Worm (Caenorhabditis elegans) whole organism, L3 larva: ENCODE results near the gene hmg-1.1.

Experiments used
- R02D3.7 ChIP-seq: fragments of 150-350 bp; optimal IDR thresholded peaks from 2 replicates; lab custom pipeline; 2014; ENCODE audit warnings: missing biosample characterization, missing genetic modification characterization
- ZK546.5 ChIP-seq: sonication (generic microtip); optimal IDR thresholded peaks from 2 replicates; lab custom pipeline; 2017; ENCODE audit warnings: missing biosample characterization, missing genetic modification characterization
- aly-2 ChIP-seq: fragments of 150-350 bp; optimal IDR thresholded peaks from 2 replicates; lab custom pipeline; 2014; ENCODE audit warnings: missing biosample characterization, missing genetic modification characterization
- ama-1 ChIP-seq: fragments of 150-350 bp; optimal IDR thresholded peaks from 2 replicates; lab custom pipeline; 2018
- ceh-16 ChIP-seq: sonication (generic microtip); optimal IDR thresholded peaks from 2 replicates; lab custom pipeline; 2017; ENCODE audit warnings: missing biosample characterization, missing genetic modification characterization
- ceh-9 ChIP-seq: sonication (generic microtip); optimal IDR thresholded peaks from 2 replicates; lab custom pipeline; 2018; ENCODE audit warnings: missing biosample characterization, missing genetic modification characterization
- daf-12 ChIP-seq: fragments of 150-350 bp; optimal IDR thresholded peaks from 2 replicates; lab custom pipeline; 2014; ENCODE audit warnings: missing biosample characterization, missing genetic modification reagents, missing genetic modification characterization
- egl-5 ChIP-seq: fragments of 150-350 bp; optimal IDR thresholded peaks from 2 replicates; lab custom pipeline; 2017; ENCODE audit warnings: missing biosample characterization, missing genetic modification reagents, missing genetic modification characterization, inconsistent platforms
- elt-1 ChIP-seq: fragments of 150-350 bp; optimal IDR thresholded peaks from 2 replicates; lab custom pipeline; 2014; ENCODE audit warnings: missing biosample characterization, missing genetic modification characterization
- elt-2 ChIP-seq: sonication (generic microtip); optimal IDR thresholded peaks from 2 replicates; lab custom pipeline; 2016; ENCODE audit warnings: missing genetic modification reagents, mild to moderate bottlenecking, missing genetic modification characterization, missing compliant biosample characterization
- elt-3 ChIP-seq, 3 experiments: fragments of 150-350 bp in 1 of 3; sonication (generic microtip) in 2 of 3; optimal IDR thresholded peaks; 2 replicates in 2 of 3; 4 replicates in 1 of 3; lab custom pipeline; 2014 to 2017; ENCODE audit warnings: missing biosample characterization in 3 of 3, missing genetic modification characterization in 3 of 3
- eor-1 ChIP-seq, 2 experiments: fragments of 150-350 bp; optimal IDR thresholded peaks; 2 replicates each; lab custom pipeline; 2014 to 2018; ENCODE audit warnings: missing biosample characterization in 2 of 2, missing genetic modification characterization in 2 of 2
- fkh-10 ChIP-seq: sonication (generic microtip); optimal IDR thresholded peaks from 2 replicates; lab custom pipeline; 2017; ENCODE audit warnings: missing biosample characterization, missing genetic modification reagents, missing genetic modification characterization
- fkh-2 ChIP-seq: fragments of 150-350 bp; optimal IDR thresholded peaks from 2 replicates; lab custom pipeline; 2014; ENCODE audit warnings: missing biosample characterization, missing genetic modification reagents, missing genetic modification characterization
- fos-1 ChIP-seq: fragments of 150-350 bp; optimal IDR thresholded peaks from 2 replicates; lab custom pipeline; 2014; ENCODE audit warnings: missing biosample characterization, missing genetic modification characterization
- hmg-11 ChIP-seq: sonication (generic microtip); optimal IDR thresholded peaks from 2 replicates; lab custom pipeline; 2016; ENCODE audit warnings: missing genetic modification characterization, missing compliant biosample characterization
- jun-1 ChIP-seq: fragments of 150-350 bp; optimal IDR thresholded peaks from 2 replicates; lab custom pipeline; 2014; ENCODE audit warnings: missing biosample characterization, missing genetic modification reagents, missing genetic modification characterization
- lin-15B ChIP-seq: fragments of 150-350 bp; optimal IDR thresholded peaks from 2 replicates; lab custom pipeline; 2014; ENCODE audit warnings: missing biosample characterization, missing genetic modification characterization
- lin-39 ChIP-seq: fragments of 150-350 bp; optimal IDR thresholded peaks from 2 replicates; lab custom pipeline; 2018; ENCODE audit warnings: missing biosample characterization, missing genetic modification reagents, missing genetic modification characterization
- mdl-1 ChIP-seq: fragments of 150-350 bp; optimal IDR thresholded peaks from 2 replicates; lab custom pipeline; 2014; ENCODE audit warnings: missing biosample characterization, missing genetic modification characterization
- mml-1 ChIP-seq: fragments of 150-350 bp; sonication (generic microtip); optimal IDR thresholded peaks from 3 replicates; lab custom pipeline; 2014; ENCODE audit warnings: missing biosample characterization, missing genetic modification characterization
- nfya-1 ChIP-seq: sonication (generic microtip); optimal IDR thresholded peaks from 2 replicates; lab custom pipeline; 2017; ENCODE audit warnings: missing genetic modification characterization, mild to moderate bottlenecking, missing compliant biosample characterization, antibody characterized with exemption, moderate library complexity; ENCODE audit not compliant: insufficient read depth
- nhr-11 ChIP-seq: fragments of 150-350 bp; optimal IDR thresholded peaks from 2 replicates; lab custom pipeline; 2014; ENCODE audit warnings: missing biosample characterization, missing genetic modification characterization
- nhr-12 ChIP-seq: fragments of 150-350 bp; optimal IDR thresholded peaks from 2 replicates; lab custom pipeline; 2014; ENCODE audit warnings: missing biosample characterization, missing genetic modification characterization
- nhr-23 ChIP-seq: fragments of 150-350 bp; optimal IDR thresholded peaks from 2 replicates; lab custom pipeline; 2014; ENCODE audit warnings: missing biosample characterization, missing genetic modification reagents, missing genetic modification characterization
- nhr-237 ChIP-seq: fragments of 150-350 bp; optimal IDR thresholded peaks from 2 replicates; lab custom pipeline; 2014; ENCODE audit warnings: missing biosample characterization, missing genetic modification characterization
- nhr-25 ChIP-seq: sonication (generic microtip); optimal IDR thresholded peaks from 2 replicates; lab custom pipeline; 2017; ENCODE audit warnings: missing biosample characterization, missing genetic modification characterization
- nhr-28 ChIP-seq: fragments of 150-350 bp; optimal IDR thresholded peaks from 2 replicates; lab custom pipeline; 2014; ENCODE audit warnings: missing biosample characterization, missing genetic modification characterization
- nhr-43 ChIP-seq: sonication (generic microtip); optimal IDR thresholded peaks from 2 replicates; lab custom pipeline; 2016; ENCODE audit warnings: mild to moderate bottlenecking, missing genetic modification characterization, missing compliant biosample characterization; ENCODE audit not compliant: poor library complexity, severe bottlenecking
- nhr-67 ChIP-seq: fragments of 150-350 bp; optimal IDR thresholded peaks from 2 replicates; lab custom pipeline; 2014; ENCODE audit warnings: missing biosample characterization, missing genetic modification characterization
- nhr-76 ChIP-seq: fragments of 150-350 bp; sonication (generic microtip); optimal IDR thresholded peaks from 5 replicates; lab custom pipeline; 2014; ENCODE audit warnings: missing biosample characterization, missing genetic modification characterization
- nhr-77 ChIP-seq: fragments of 150-350 bp; optimal IDR thresholded peaks from 2 replicates; lab custom pipeline; 2014; ENCODE audit warnings: missing biosample characterization, missing genetic modification characterization
- pha-4 ChIP-seq: fragments of 150-350 bp; optimal IDR thresholded peaks from 2 replicates; lab custom pipeline; 2014; ENCODE audit warnings: missing biosample characterization, missing genetic modification reagents, missing genetic modification characterization
- pqm-1 ChIP-seq: fragments of 150-350 bp; optimal IDR thresholded peaks from 2 replicates; lab custom pipeline; 2017; ENCODE audit warnings: missing biosample characterization, missing genetic modification characterization, inconsistent platforms
- sea-2 ChIP-seq: fragments of 150-350 bp; sonication (generic microtip); optimal IDR thresholded peaks from 4 replicates; lab custom pipeline; 2014; ENCODE audit warnings: missing biosample characterization, missing genetic modification reagents, missing genetic modification characterization
- skn-1 ChIP-seq: fragments of 150-350 bp; optimal IDR thresholded peaks from 2 replicates; lab custom pipeline; 2014; ENCODE audit warnings: missing biosample characterization, missing genetic modification characterization
- snpc-4 ChIP-seq: fragments of 150-350 bp; optimal IDR thresholded peaks from 2 replicates; lab custom pipeline; 2014; ENCODE audit warnings: missing biosample characterization, missing genetic modification characterization
- tbx-2 ChIP-seq: sonication (generic microtip); optimal IDR thresholded peaks from 2 replicates; lab custom pipeline; 2016; ENCODE audit warnings: mild to moderate bottlenecking, missing genetic modification characterization, missing compliant biosample characterization
- unc-39 ChIP-seq: sonication (generic microtip); optimal IDR thresholded peaks from 4 replicates; lab custom pipeline; 2017; ENCODE audit warnings: missing biosample characterization, missing genetic modification characterization
- unc-62 ChIP-seq: fragments of 150-350 bp; sonication (generic microtip); optimal IDR thresholded peaks from 4 replicates; lab custom pipeline; 2014; ENCODE audit warnings: missing biosample characterization, missing genetic modification reagents, missing genetic modification characterization
- zag-1 ChIP-seq: fragments of 150-350 bp; optimal IDR thresholded peaks from 2 replicates; lab custom pipeline; 2014; ENCODE audit warnings: missing biosample characterization, missing genetic modification characterization
- ztf-11 ChIP-seq: fragments of 150-350 bp; optimal IDR thresholded peaks from 2 replicates; lab custom pipeline; 2014; ENCODE audit warnings: missing biosample characterization, missing genetic modification characterization
- ztf-4 ChIP-seq: fragments of 150-350 bp; optimal IDR thresholded peaks from 2 replicates; lab custom pipeline; 2014; ENCODE audit warnings: missing biosample characterization, missing genetic modification characterization

Gene hmg-1.1

DNA sequence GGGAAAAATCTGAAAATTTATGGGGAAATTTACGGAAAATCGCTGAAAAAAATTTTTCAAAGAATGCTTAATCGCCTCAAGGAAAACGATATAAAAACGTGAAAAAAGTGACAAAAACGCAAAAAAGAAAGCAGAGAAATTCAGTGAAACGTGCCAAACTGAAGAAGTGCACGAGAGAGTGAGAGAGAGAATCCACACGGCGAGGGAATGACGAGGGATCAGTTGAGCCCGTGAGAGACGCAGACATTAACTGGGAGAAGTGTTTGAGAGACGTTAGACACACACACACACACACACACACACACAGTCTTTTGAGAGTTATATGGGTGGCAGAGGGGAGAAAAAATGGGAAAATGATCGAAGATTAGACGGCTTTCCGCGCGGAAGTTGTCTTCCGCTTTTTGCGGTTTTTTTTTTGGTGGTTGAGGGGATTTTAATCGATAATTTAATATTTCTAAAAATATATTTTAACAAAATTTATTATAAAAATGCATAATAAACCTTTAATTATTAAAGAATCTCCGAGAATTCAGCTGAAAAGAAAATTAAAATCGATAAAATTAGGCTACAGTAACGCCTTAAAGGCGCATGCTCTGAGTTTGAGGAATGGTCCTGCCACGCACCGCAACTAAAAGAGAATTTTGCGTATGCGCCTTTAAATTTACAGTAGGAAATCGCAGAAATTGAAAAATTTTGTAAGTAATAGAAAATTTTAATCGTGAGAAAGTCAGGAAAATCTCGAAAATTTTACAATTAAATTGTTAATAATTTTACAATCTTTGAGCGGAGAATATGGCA, 5.8 kb upstream of the hmg-1.1 start:
- TF ChIP-seq mml-1 (tag; lab: Kevin White, UChicago) (no peak), mdl-1 (tag; lab: Kevin White, UChicago) (peak; percentile 35), nfya-1 (tag; lab: Kevin White, UChicago) (peak; percentile 82), nhr-23 (tag; lab: Kevin White, UChicago) (peak; percentile 22), nhr-237 (tag; lab: Kevin White, UChicago) (no peak), egl-5 (tag; lab: Kevin White, UChicago) (no peak), snpc-4 (peak; percentile 20), elt-2 (tag; lab: Kevin White, UChicago) (peak; percentile 40), sea-2 (GFP tag; lab: Kevin White, UChicago) (no peak), pha-4 (tag; lab: Kevin White, UChicago) (peak; percentile 74), nhr-11 (tag; lab: Kevin White, UChicago) (no peak), nhr-25 (tag; lab: Kevin White, UChicago) (peak; percentile 47), unc-62 (GFP tag; lab: Kevin White, UChicago) (no peak), daf-12 (no peak), lin-39 (tag; lab: Kevin White, UChicago) (peak; percentile 66), fos-1 (tag; lab: Kevin White, UChicago) (no peak), eor-1 (tag; optimal IDR thresholded peaks at IDR 0.05; lab: Kevin White, UChicago) (no peak), fkh-2 (tag; lab: Kevin White, UChicago) (no peak), nhr-67 (tag; lab: Kevin White, UChicago) (no peak), tbx-2 (tag; lab: Kevin White, UChicago) (no peak), nhr-77 (tag; lab: Kevin White, UChicago) (no peak), unc-39 (tag; lab: Kevin White, UChicago) (no peak), ztf-4 (tag; lab: Kevin White, UChicago) (no peak), jun-1 (peak; percentile 11), lin-15B (tag; lab: Kevin White, UChicago) (peak; percentile 71), skn-1 (tag; lab: Kevin White, UChicago) (peak; percentile 45), elt-1 (tag; lab: Kevin White, UChicago) (peak; percentile 19), ceh-16 (no peak), ceh-9 (tag; lab: Kevin White, UChicago) (no peak), fkh-10 (peak; percentile 32), ama-1 (lab: Kevin White, UChicago) (no peak), hmg-11 (peak; percentile 88)

DNA sequence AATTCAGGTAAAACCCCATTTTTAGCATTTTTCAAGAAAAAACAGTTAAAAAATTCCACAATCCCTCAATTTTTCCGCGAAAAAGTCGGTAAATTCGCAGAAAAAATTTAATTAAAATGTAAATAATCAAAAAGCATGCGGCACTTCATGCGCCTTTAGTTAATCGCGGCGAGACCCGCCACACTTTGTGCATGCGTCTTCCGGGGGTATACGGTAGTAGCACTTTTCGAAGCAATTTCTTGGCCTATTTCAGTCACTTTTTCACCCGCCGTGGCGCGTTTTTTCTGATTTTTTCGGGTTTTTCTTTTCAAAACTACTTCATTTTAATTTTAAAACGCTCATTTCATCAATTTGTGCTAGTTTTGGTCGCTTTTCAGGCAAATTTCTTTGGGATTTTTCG, 3.3 kb upstream of the hmg-1.1 start:
- TF ChIP-seq nhr-28 (no peak), nhr-77 (tag; lab: Kevin White, UChicago) (no peak), skn-1 (tag; lab: Kevin White, UChicago) (no peak), jun-1 (no peak), egl-5 (tag; lab: Kevin White, UChicago) (no peak), nhr-23 (tag; lab: Kevin White, UChicago) (no peak), snpc-4 (no peak), nfya-1 (tag; lab: Kevin White, UChicago) (no peak), mml-1 (tag; lab: Kevin White, UChicago) (no peak), ztf-11 (no peak), unc-39 (tag; lab: Kevin White, UChicago) (no peak), ceh-16 (no peak)

DNA sequence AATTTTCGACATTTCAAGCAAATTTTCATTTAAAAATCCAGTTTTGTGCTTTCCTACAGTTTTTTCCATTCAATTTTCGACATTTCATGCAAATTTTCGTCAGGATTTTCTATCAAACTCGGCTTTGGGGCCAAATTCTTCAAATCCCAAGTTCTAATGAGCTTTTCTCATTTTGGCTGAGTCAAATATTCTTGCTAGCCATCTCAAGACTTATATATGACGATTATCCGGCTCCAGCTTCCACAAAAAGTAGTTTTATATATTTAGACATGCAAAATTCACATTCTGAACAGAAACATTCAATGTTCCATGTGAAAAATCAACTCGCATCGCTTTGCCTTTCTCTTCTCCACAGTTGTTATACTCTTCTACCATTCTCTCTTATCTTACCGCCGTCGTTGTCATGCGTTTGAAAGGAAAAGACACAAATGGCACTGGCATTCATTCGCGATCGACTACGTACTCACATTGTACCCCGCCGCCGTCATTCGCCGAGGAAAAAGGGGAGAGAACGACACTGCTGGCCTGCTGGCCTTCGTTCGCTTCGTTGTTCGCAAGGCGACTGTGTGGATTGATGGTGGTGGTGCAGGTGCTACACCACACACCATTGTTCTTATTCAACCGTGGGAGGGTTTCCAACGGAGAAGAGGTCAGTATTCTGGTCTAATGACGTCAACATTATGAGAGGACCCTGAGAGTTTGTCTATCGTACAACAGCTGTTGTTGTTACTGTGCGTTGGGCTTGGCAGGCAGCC, 2.6 kb upstream of the hmg-1.1 start:
- TF ChIP-seq unc-39 (tag; lab: Kevin White, UChicago) (no peak), zag-1 (no peak), aly-2 (tag; lab: Kevin White, UChicago) (no peak), nhr-25 (tag; lab: Kevin White, UChicago) (peak; percentile 87), fkh-10 (no peak), pqm-1 (tag; lab: Kevin White, UChicago) (peak; percentile 52), snpc-4 (peak; percentile 42), elt-3 (tag; optimal IDR thresholded peaks at IDR 0.05; lab: Kevin White, UChicago) (no peak), mml-1 (tag; lab: Kevin White, UChicago) (no peak), daf-12 (no peak), pha-4 (tag; lab: Kevin White, UChicago) (peak; percentile 42), nhr-11 (tag; lab: Kevin White, UChicago) (no peak), jun-1 (peak; percentile 46), ztf-11 (no peak), ztf-4 (tag; lab: Kevin White, UChicago) (no peak), R02D3.7 (tag; lab: Kevin White, UChicago) (no peak), nhr-28 (no peak), elt-2 (tag; lab: Kevin White, UChicago) (peak; percentile 69), ceh-16 (no peak), nhr-43 (tag; lab: Kevin White, UChicago) (no peak), ama-1 (lab: Kevin White, UChicago) (no peak), nhr-12 (no peak), nfya-1 (tag; lab: Kevin White, UChicago) (peak; percentile 19), unc-62 (GFP tag; lab: Kevin White, UChicago) (no peak), lin-15B (tag; lab: Kevin White, UChicago) (no peak), ZK546.5 (tag; lab: Kevin White, UChicago) (no peak), sea-2 (GFP tag; lab: Kevin White, UChicago) (peak; percentile 9), nhr-76 (tag; lab: Kevin White, UChicago) (no peak)
- TF ChIP-seq, all 47 proteins: peak for 8
